Worm (Caenorhabditis elegans) whole organism, mixed stage, embryonic: Measurements from ENCODE around the gene D1054.3.

ENCODE experiments used
- bed-3 ChIP-seq: fragments of 200-800 bp; sonication (Bioruptor generic); optimal IDR thresholded peaks from 3 replicates; lab custom pipeline; 2018; ENCODE audit warnings: mild to moderate bottlenecking, missing genetic modification characterization, moderate library complexity, missing compliant biosample characterization
- blmp-1 ChIP-seq: fragments of 150-350 bp; optimal IDR thresholded peaks from 2 replicates; lab custom pipeline; 2014; ENCODE audit warnings: missing biosample characterization, missing genetic modification characterization
- ceh-39 ChIP-seq: fragments of 150-350 bp; optimal IDR thresholded peaks from 2 replicates; lab custom pipeline; 2014; ENCODE audit warnings: missing biosample characterization, missing genetic modification characterization
- ceh-43 ChIP-seq: fragments of 200-800 bp; sonication (Bioruptor generic); optimal IDR thresholded peaks from 2 replicates; lab custom pipeline; 2018; ENCODE audit warnings: mild to moderate bottlenecking, missing genetic modification characterization, moderate library complexity, missing compliant biosample characterization
- ceh-83 ChIP-seq: fragments of 200-800 bp; sonication (Bioruptor generic); optimal IDR thresholded peaks from 2 replicates; lab custom pipeline; 2018; ENCODE audit warnings: mild to moderate bottlenecking, missing genetic modification characterization, missing compliant biosample characterization
- ces-1 ChIP-seq: fragments of 150-350 bp; optimal IDR thresholded peaks from 2 replicates; lab custom pipeline; 2014; ENCODE audit warnings: missing biosample characterization, missing genetic modification reagents, missing genetic modification characterization
- cnd-1 ChIP-seq: fragments of 200-800 bp; sonication (Bioruptor generic); optimal IDR thresholded peaks from 2 replicates; lab custom pipeline; 2018; ENCODE audit warnings: mild to moderate bottlenecking, missing genetic modification characterization, missing compliant biosample characterization
- elt-1 ChIP-seq: sonication (generic microtip); optimal IDR thresholded peaks from 2 replicates; lab custom pipeline; 2017; ENCODE audit warnings: missing genetic modification characterization, mild to moderate bottlenecking, missing compliant biosample characterization, antibody characterized with exemption, moderate library complexity, borderline replicate concordance; ENCODE audit not compliant: insufficient read depth
- elt-3 ChIP-seq: fragments of 150-350 bp; optimal IDR thresholded peaks from 2 replicates; lab custom pipeline; 2014; ENCODE audit warnings: missing biosample characterization, missing genetic modification characterization
- ham-2 ChIP-seq: fragments of 200-800 bp; sonication (Bioruptor generic); optimal IDR thresholded peaks from 2 replicates; lab custom pipeline; 2018; ENCODE audit warnings: mild to moderate bottlenecking, missing genetic modification characterization, missing compliant biosample characterization
- hlh-1 ChIP-seq: fragments of 150-350 bp; optimal IDR thresholded peaks from 2 replicates; lab custom pipeline; 2014; ENCODE audit warnings: missing biosample characterization, missing genetic modification reagents, missing genetic modification characterization
- lin-13 ChIP-seq: fragments of 150-350 bp; optimal IDR thresholded peaks from 2 replicates; lab custom pipeline; 2014; ENCODE audit warnings: missing biosample characterization, missing genetic modification characterization
- lin-32 ChIP-seq: fragments of 200-800 bp; sonication (Bioruptor generic); optimal IDR thresholded peaks from 2 replicates; lab custom pipeline; 2018; ENCODE audit warnings: mild to moderate bottlenecking, missing genetic modification characterization, missing compliant biosample characterization
- mab-5 ChIP-seq: fragments of 150-350 bp; optimal IDR thresholded peaks from 2 replicates; lab custom pipeline; 2014; ENCODE audit warnings: missing biosample characterization, missing genetic modification characterization
- mep-1 ChIP-seq: fragments of 150-350 bp; optimal IDR thresholded peaks from 2 replicates; lab custom pipeline; 2017; ENCODE audit warnings: missing biosample characterization, missing genetic modification reagents, missing genetic modification characterization, inconsistent platforms
- nhr-12 ChIP-seq: fragments of 150-350 bp; optimal IDR thresholded peaks from 2 replicates; lab custom pipeline; 2014; ENCODE audit warnings: missing biosample characterization, missing genetic modification characterization
- nhr-2 ChIP-seq: fragments of 150-350 bp; optimal IDR thresholded peaks from 2 replicates; lab custom pipeline; 2014; ENCODE audit warnings: missing biosample characterization, missing genetic modification characterization
- nhr-237 ChIP-seq: fragments of 150-350 bp; optimal IDR thresholded peaks from 2 replicates; lab custom pipeline; 2014; ENCODE audit warnings: missing biosample characterization, missing genetic modification characterization
- nhr-28 ChIP-seq: fragments of 150-350 bp; optimal IDR thresholded peaks from 2 replicates; lab custom pipeline; 2014; ENCODE audit warnings: missing biosample characterization, missing genetic modification characterization
- nhr-76 ChIP-seq: sonication (generic microtip); optimal IDR thresholded peaks from 2 replicates; lab custom pipeline; 2017; ENCODE audit warnings: missing biosample characterization, missing genetic modification characterization
- pha-4 ChIP-seq: fragments of 150-350 bp; optimal IDR thresholded peaks from 2 replicates; lab custom pipeline; 2018; ENCODE audit warnings: missing biosample characterization, missing genetic modification reagents, missing genetic modification characterization
- snpc-4 ChIP-seq: fragments of 150-350 bp; optimal IDR thresholded peaks from 2 replicates; lab custom pipeline; 2014; ENCODE audit warnings: missing biosample characterization, missing genetic modification characterization
- sptf-1 ChIP-seq: sonication (generic microtip); optimal IDR thresholded peaks from 2 replicates; lab custom pipeline; 2017; ENCODE audit warnings: mild to moderate bottlenecking, missing genetic modification characterization, moderate library complexity, missing compliant biosample characterization
- unc-120 ChIP-seq: sonication (generic microtip); optimal IDR thresholded peaks from 2 replicates; lab custom pipeline; 2017; ENCODE audit warnings: missing genetic modification characterization, missing compliant biosample characterization; ENCODE audit not compliant: poor library complexity, severe bottlenecking
- unc-39 ChIP-seq: fragments of 150-350 bp; optimal IDR thresholded peaks from 2 replicates; lab custom pipeline; 2014; ENCODE audit warnings: missing biosample characterization, missing genetic modification characterization
- unc-62 ChIP-seq: fragments of 150-350 bp; optimal IDR thresholded peaks from 2 replicates; lab custom pipeline; 2014; ENCODE audit warnings: missing biosample characterization, missing genetic modification reagents, missing genetic modification characterization
- zip-8 ChIP-seq: fragments of 150-350 bp; optimal IDR thresholded peaks from 2 replicates; lab custom pipeline; 2014; ENCODE audit warnings: missing biosample characterization, missing genetic modification characterization
- ztf-11 ChIP-seq: fragments of 150-350 bp; optimal IDR thresholded peaks from 2 replicates; lab custom pipeline; 2014; ENCODE audit warnings: missing biosample characterization, missing genetic modification characterization

D1054.3 gene

ce11 chrV:10811763-10812162, 40.5 kb downstream of the D1054.3 start, which contains the start of gene C29A12.22:
Gene C29A12.22, plus strand, starts transcription at chrV:10812063.
- TF ChIP-seq nhr-2 (tag; lab: Kevin White, UChicago) (no peak), unc-39 (tag; lab: Kevin White, UChicago) (no peak), nhr-76 (no peak), sptf-1 (no peak), cnd-1 (tag; lab: Kevin White, UChicago) (no peak), ztf-11 (tag; lab: Kevin White, UChicago) (no peak), snpc-4 (tag; lab: Kevin White, UChicago) (no peak), nhr-28 (tag; lab: Kevin White, UChicago) (no peak), nhr-12 (tag; lab: Kevin White, UChicago) (no peak), blmp-1 (tag; lab: Kevin White, UChicago) (no peak), ceh-43 (GFP tag; lab: Kevin White, UChicago) (no peak), lin-13 (no peak), hlh-1 (tag; lab: Kevin White, UChicago) (no peak), nhr-237 (no peak), ces-1 (GFP tag; lab: Kevin White, UChicago) (no peak), unc-62 (no peak), elt-3 (tag; lab: Kevin White, UChicago) (no peak)

ce11 chrV:10813425-10814156, 42.3 kb downstream of the D1054.3 start, which contains the start of the genes C29A12.1 and lig-1:
Gene C29A12.1, minus strand, starts transcription at chrV:10813487.
Gene lig-1, plus strand, starts transcription at chrV:10814106.
- TF ChIP-seq lin-13 (no peak), ceh-39 (tag; lab: Kevin White, UChicago) (peak; percentile 81), mep-1 (tag; lab: Kevin White, UChicago) (peak; percentile 27), blmp-1 (tag; lab: Kevin White, UChicago) (no peak)

ce11 chrV:10814333-10814732, 43.1 kb downstream of the D1054.3 start:
- TF ChIP-seq pha-4 (tag; lab: Kevin White, UChicago): no peak
- no peak for TF ChIP-seq nhr-237
- TF ChIP-seq ceh-83: no peak
- TF ChIP-seq snpc-4 (tag; lab: Kevin White, UChicago): no peak
- TF ChIP-seq ceh-43 (GFP tag; lab: Kevin White, UChicago): no peak
- TF ChIP-seq lin-32 (GFP tag; lab: Kevin White, UChicago): no peak
- no peak for TF ChIP-seq mep-1 (tag; lab: Kevin White, UChicago)
- TF ChIP-seq ham-2 (GFP tag; lab: Kevin White, UChicago): no peak
- no peak for TF ChIP-seq mab-5
- no peak for TF ChIP-seq unc-120 (tag; lab: Kevin White, UChicago)
- TF ChIP-seq bed-3 (GFP tag; lab: Kevin White, UChicago): no peak
- TF ChIP-seq blmp-1 (tag; lab: Kevin White, UChicago): no peak

- TF ChIP-seq ces-1 (GFP tag; lab: Kevin White, UChicago): peak; percentile 88
- TF ChIP-seq unc-62: no peak
These were observed 45.6 kb downstream of the D1054.3 start for ce11 chrV:10816831-10817230.

ce11 chrV:10818498-10818897, 47.2 kb downstream of the D1054.3 start:
- peak; percentile 94 for TF ChIP-seq ces-1 (GFP tag; lab: Kevin White, UChicago)
- TF ChIP-seq elt-1 (tag; lab: Kevin White, UChicago): no peak
- no peak for TF ChIP-seq elt-3 (tag; lab: Kevin White, UChicago)
- no peak for TF ChIP-seq zip-8 (tag; lab: Kevin White, UChicago)
